Fruit fly (Drosophila melanogaster) whole organism, embryonic: ENCODE measurements around the gene CG13084.
A peak's percentile ranks its signal among the peaks of the same experiment; 100 is the strongest.

Experiments used
- Adf1 ChIP-seq: fragments of 200-800 bp; sonication (Bioruptor generic); IDR thresholded peaks from 2 replicates; pipeline ENCODE4 v1.3.6; 2022; ENCODE audit warnings: missing biosample characterization, missing genetic modification characterization
- Bgb ChIP-seq: fragments of 200-800 bp; sonication (Bioruptor generic); IDR thresholded peaks from 2 replicates; pipeline ENCODE4 v1.3.6; 2022; ENCODE audit warnings: missing biosample characterization, missing genetic modification characterization; ENCODE audit not compliant: partially characterized antibody
- CG11456 ChIP-seq: fragments of 200-800 bp; sonication (Bioruptor generic); IDR thresholded peaks from 3 replicates; pipeline ENCODE4 v1.3.6; 2022; ENCODE audit warnings: missing biosample characterization, missing genetic modification characterization
- CG14710 ChIP-seq: fragments of 200-800 bp; sonication (Bioruptor generic); optimal IDR thresholded peaks from 3 replicates; lab custom pipeline; 2019; ENCODE audit warnings: missing biosample characterization, mild to moderate bottlenecking, missing genetic modification characterization, moderate library complexity
- CG15269 ChIP-seq: fragments of 200-800 bp; sonication (Bioruptor generic); optimal IDR thresholded peaks from 2 replicates; lab custom pipeline; 2018; ENCODE audit warnings: missing biosample characterization, mild to moderate bottlenecking, missing genetic modification characterization, moderate library complexity
- CG2116 ChIP-seq: fragments of 200-800 bp; sonication (Bioruptor generic); optimal IDR thresholded peaks from 3 replicates; lab custom pipeline; 2018; ENCODE audit warnings: missing biosample characterization, mild to moderate bottlenecking, missing genetic modification characterization
- CG30403 ChIP-seq: fragments of 200-800 bp; sonication (Bioruptor generic); optimal IDR thresholded peaks from 3 replicates; lab custom pipeline; 2016; ENCODE audit warnings: missing biosample characterization, missing genetic modification characterization
- CG32532 ChIP-seq: fragments of 200-800 bp; sonication (Bioruptor generic); IDR thresholded peaks from 2 replicates; pipeline ENCODE4 v1.3.6; 2022; ENCODE audit warnings: missing biosample characterization, missing genetic modification characterization
- CG34422 ChIP-seq: fragments of 200-800 bp; sonication (Bioruptor generic); IDR thresholded peaks from 3 replicates; pipeline ENCODE4 v1.3.6; 2022; ENCODE audit warnings: missing biosample characterization, missing genetic modification characterization
- CG4820 ChIP-seq: fragments of 200-800 bp; sonication (Bioruptor generic); optimal IDR thresholded peaks from 3 replicates; lab custom pipeline; 2016; ENCODE audit warnings: missing biosample characterization, missing genetic modification characterization
- CG4854 ChIP-seq: fragments of 200-800 bp; sonication (Bioruptor generic); optimal IDR thresholded peaks from 2 replicates; lab custom pipeline; 2016; ENCODE audit warnings: missing biosample characterization, missing genetic modification characterization, inconsistent platforms
- CkIIα-i1 ChIP-seq: fragments of 200-800 bp; sonication (Bioruptor generic); IDR thresholded peaks from 2 replicates; pipeline ENCODE4 v1.3.6; 2022; ENCODE audit warnings: missing biosample characterization, missing genetic modification characterization
- Dad ChIP-seq: fragments of 200-800 bp; sonication (Bioruptor generic); optimal IDR thresholded peaks from 3 replicates; lab custom pipeline; 2016; ENCODE audit warnings: missing biosample characterization, missing genetic modification characterization
- Dek ChIP-seq: fragments of 200-800 bp; sonication (Bioruptor generic); optimal IDR thresholded peaks from 3 replicates; lab custom pipeline; 2019; ENCODE audit warnings: missing biosample characterization, mild to moderate bottlenecking, missing genetic modification characterization, moderate library complexity
- Dip3 ChIP-seq: fragments of 200-800 bp; sonication (Bioruptor generic); optimal IDR thresholded peaks from 3 replicates; lab custom pipeline; 2016; ENCODE audit warnings: missing biosample characterization, missing genetic modification characterization
- Drgx ChIP-seq: fragments of 200-800 bp; sonication (Bioruptor generic); IDR thresholded peaks from 2 replicates; pipeline ENCODE4 v1.3.6; 2022; ENCODE audit warnings: missing biosample characterization, missing genetic modification characterization
- E2f1 ChIP-seq: fragments of 200-800 bp; sonication (Bioruptor generic); IDR thresholded peaks from 2 replicates; pipeline ENCODE4 v1.3.6; 2022; ENCODE audit warnings: missing biosample characterization, missing genetic modification characterization
- E2f2 ChIP-seq: fragments of 200-800 bp; sonication (Bioruptor generic); IDR thresholded peaks from 2 replicates; pipeline ENCODE4 v1.3.6; 2022; ENCODE audit warnings: missing biosample characterization, missing genetic modification characterization
- Ets65A ChIP-seq: fragments of 200-800 bp; sonication (Bioruptor generic); peaks from one replicate; lab custom pipeline; 2016; ENCODE audit warnings: missing biosample characterization, missing genetic modification characterization
- Fer2 ChIP-seq: fragments of 200-800 bp; sonication (Bioruptor generic); optimal IDR thresholded peaks from 2 replicates; lab custom pipeline; 2018; ENCODE audit warnings: missing biosample characterization, mild to moderate bottlenecking, missing genetic modification characterization, moderate library complexity
- HLHmδ ChIP-seq: fragments of 200-800 bp; sonication (Bioruptor generic); optimal IDR thresholded peaks from 2 replicates; lab custom pipeline; 2018; ENCODE audit warnings: missing biosample characterization, mild to moderate bottlenecking, missing genetic modification characterization, moderate library complexity
- Hand ChIP-seq: fragments of 200-800 bp; sonication (Bioruptor generic); optimal IDR thresholded peaks from 2 replicates; lab custom pipeline; 2017; ENCODE audit warnings: mild to moderate bottlenecking, missing biosample characterization, missing genetic modification reagents, missing genetic modification characterization
- Hr39 ChIP-seq: fragments of >200 bp; optimal IDR thresholded peaks from 2 replicates; lab custom pipeline; 2017
- Hr51 ChIP-seq, 2 experiments: fragments of 200-800 bp; sonication (Bioruptor generic); optimal IDR thresholded peaks; 2 replicates in 1 of 2; 3 replicates in 1 of 2; lab custom pipeline; 2016 to 2018; ENCODE audit warnings: missing biosample characterization in 2 of 2, missing genetic modification characterization in 2 of 2, mild to moderate bottlenecking in 1 of 2, moderate library complexity in 1 of 2
- Lpt ChIP-seq: fragments of >200 bp; optimal IDR thresholded peaks from 2 replicates; lab custom pipeline; 2018; ENCODE audit warnings: missing biosample characterization, missing genetic modification characterization
- MBD-R2 ChIP-seq: fragments of 200-800 bp; sonication (Bioruptor generic); IDR thresholded peaks from 2 replicates; pipeline ENCODE4 v1.3.6; 2022; ENCODE audit warnings: missing biosample characterization, missing genetic modification characterization
- Med ChIP-seq: fragments of 200-800 bp; sonication (Bioruptor generic); peaks from one replicate; lab custom pipeline; 2016; ENCODE audit warnings: missing biosample characterization, missing genetic modification characterization, mild to moderate bottlenecking, inconsistent platforms, moderate library complexity
- Nf-YB ChIP-seq: fragments of 200-800 bp; sonication (Bioruptor generic); optimal IDR thresholded peaks from 3 replicates; lab custom pipeline; 2019; ENCODE audit warnings: missing biosample characterization, mild to moderate bottlenecking, missing genetic modification characterization, moderate library complexity
- cas ChIP-seq: fragments of 200-800 bp; sonication (Bioruptor generic); IDR thresholded peaks from 2 replicates; pipeline ENCODE4 v1.3.6; 2022; ENCODE audit warnings: missing biosample characterization, missing genetic modification characterization
- cwo ChIP-seq: fragments of 200-800 bp; sonication (Bioruptor generic); optimal IDR thresholded peaks from 3 replicates; lab custom pipeline; 2017; ENCODE audit warnings: missing biosample characterization, missing genetic modification characterization, mild to moderate bottlenecking, moderate library complexity, missing genetic modification reagents
- dpn ChIP-seq, 2 experiments: fragments of 200-800 bp; sonication (Bioruptor generic); optimal IDR thresholded peaks; 3 replicates each; lab custom pipeline; 2016; ENCODE audit warnings: missing biosample characterization in 2 of 2, missing genetic modification characterization in 2 of 2
- dysf ChIP-seq: fragments of 200-800 bp; sonication (Bioruptor generic); IDR thresholded peaks from 3 replicates; pipeline ENCODE4 v1.3.6; 2022; ENCODE audit warnings: missing biosample characterization, missing genetic modification characterization
- ems ChIP-seq: fragments of 200-800 bp; sonication (Bioruptor generic); optimal IDR thresholded peaks from 3 replicates; lab custom pipeline; 2016; ENCODE audit warnings: missing biosample characterization, missing genetic modification characterization
- gcm2 ChIP-seq: fragments of 200-800 bp; sonication (Bioruptor generic); optimal IDR thresholded peaks from 2 replicates; lab custom pipeline; 2016; ENCODE audit warnings: missing biosample characterization, missing genetic modification characterization
- hb ChIP-seq: fragments of 200-800 bp; sonication (Bioruptor generic); IDR thresholded peaks from 3 replicates; pipeline ENCODE4 v1.3.6; 2022; ENCODE audit warnings: missing biosample characterization, missing genetic modification characterization; ENCODE audit not compliant: partially characterized antibody
- her ChIP-seq: fragments of 200-800 bp; sonication (Bioruptor generic); optimal IDR thresholded peaks from 2 replicates; lab custom pipeline; 2016; ENCODE audit warnings: missing biosample characterization, missing genetic modification characterization
- jumu ChIP-seq: fragments of 200-800 bp; sonication (Bioruptor generic); optimal IDR thresholded peaks from 3 replicates; lab custom pipeline; 2016; ENCODE audit warnings: missing biosample characterization, missing genetic modification characterization
- ken ChIP-seq: fragments of 200-800 bp; sonication (Bioruptor generic); IDR thresholded peaks from 3 replicates; pipeline ENCODE4 v1.3.6; 2022; ENCODE audit warnings: missing biosample characterization, missing genetic modification characterization
- lbe ChIP-seq: fragments of 200-800 bp; sonication (Bioruptor generic); optimal IDR thresholded peaks from 2 replicates; lab custom pipeline; 2016; ENCODE audit warnings: missing biosample characterization, mild to moderate bottlenecking, missing genetic modification characterization
- lmd ChIP-seq: fragments of 200-800 bp; sonication (Bioruptor generic); IDR thresholded peaks from 2 replicates; pipeline ENCODE4 v1.3.6; 2022; ENCODE audit warnings: missing biosample characterization, missing genetic modification characterization
- org-1 ChIP-seq: fragments of 200-800 bp; sonication (Bioruptor generic); optimal IDR thresholded peaks from 2 replicates; lab custom pipeline; 2017; ENCODE audit warnings: missing biosample characterization, missing genetic modification characterization
- pan ChIP-seq, 4 experiments: fragments of >200 bp in 3 of 4; fragments of 200-800 bp in 1 of 4; sonication (Bioruptor generic) in 1 of 4; optimal IDR thresholded peaks in 3 of 4; IDR thresholded peaks in 1 of 4; 2 replicates each; pipeline versions ENCODE4 v1.3.6 to Lab custom; 2017 to 2022; ENCODE audit warnings: missing biosample characterization in 2 of 4, missing genetic modification characterization in 2 of 4, mixed read lengths in 1 of 4
- slbo ChIP-seq: fragments of 200-800 bp; sonication (Bioruptor generic); IDR thresholded peaks from 2 replicates; pipeline ENCODE4 v1.3.6; 2022; ENCODE audit warnings: missing biosample characterization, missing genetic modification characterization
- sqz ChIP-seq: fragments of 200-800 bp; sonication (Bioruptor generic); optimal IDR thresholded peaks from 3 replicates; lab custom pipeline; 2018; ENCODE audit warnings: missing biosample characterization, mild to moderate bottlenecking, missing genetic modification characterization
- stc ChIP-seq: fragments of 200-800 bp; sonication (Bioruptor generic); IDR thresholded peaks from 2 replicates; pipeline ENCODE4 v1.3.6; 2022; ENCODE audit warnings: missing biosample characterization, missing genetic modification characterization
- tin ChIP-seq: fragments of 200-800 bp; sonication (Bioruptor generic); optimal IDR thresholded peaks from 3 replicates; lab custom pipeline; 2016; ENCODE audit warnings: missing biosample characterization, missing genetic modification characterization
- tna ChIP-seq: fragments of 200-800 bp; sonication (Bioruptor generic); IDR thresholded peaks from 2 replicates; pipeline ENCODE4 v1.3.6; 2022; ENCODE audit warnings: missing biosample characterization, missing genetic modification characterization; ENCODE audit not compliant: partially characterized antibody
- twi ChIP-seq: fragments of 200-800 bp; optimal IDR thresholded peaks from 2 replicates; lab custom pipeline; 2019; ENCODE audit warnings: missing biosample characterization, mild to moderate bottlenecking, missing genetic modification characterization, moderate library complexity
- z ChIP-seq: fragments of 200-800 bp; sonication (Bioruptor generic); IDR thresholded peaks from 3 replicates; pipeline ENCODE4 v1.3.6; 2022; ENCODE audit warnings: missing biosample characterization, missing genetic modification characterization

The CG13084 gene

dm6 chr2L:19452535-19453317, 32.0 kb upstream of the CG13084 start (continued):
- TF ChIP-seq cwo (GFP tag; lab: Kevin White, UChicago) (no peak), z (GFP tag; lab: Robert Waterston, UW) (no peak), Bgb (GFP tag; lab: Robert Waterston, UW) (peak; percentile 7; the same call in 1 of the 2 replicates), sqz (GFP tag; lab: Kevin White, UChicago) (peak; percentile 80), twi (tag; lab: Kevin White, UChicago) (no peak), hb (0 out of 3 replicates have a peak, but pooled peaks have one; percentile 29), E2f1 (GFP tag; lab: Robert Waterston, UW) (0 out of 2 replicates have a peak, but pooled peaks have one; percentile 33), CG11456 (0 out of 3 replicates have a peak, but pooled peaks have one; percentile 22), CG4854 (GFP tag; lab: Kevin White, UChicago) (no peak), Dek (tag; lab: Kevin White, UChicago) (no peak), CkIIα-i1 (GFP tag; lab: Robert Waterston, UW) (no peak), MBD-R2 (GFP tag; lab: Robert Waterston, UW) (peak; percentile 63), CG34422 (GFP tag; lab: Robert Waterston, UW) (peak; percentile 96; the same call in 2 of the 3 replicates), her (GFP tag; lab: Kevin White, UChicago) (peak; percentile 0), dysf (peak; percentile 54; the same call in 2 of the 3 replicates), CG30403 (GFP tag; lab: Kevin White, UChicago) (peak; percentile 25), Med (GFP tag; lab: Kevin White, UChicago) (peak; percentile 63), Hr51 (GFP tag; optimal IDR thresholded peaks at IDR 0.05; lab: Kevin White, UChicago) (peak in 1 of 2 experiments; percentile 20), Drgx (GFP tag; lab: Robert Waterston, UW) (peak; percentile 60), slbo (GFP tag; lab: Robert Waterston, UW) (peak; percentile 60), HLHmδ (GFP tag; lab: Kevin White, UChicago) (peak; percentile 15), jumu (GFP tag; lab: Kevin White, UChicago) (peak; percentile 35), lmd (GFP tag; lab: Robert Waterston, UW) (peak; percentile 56; the same call in 1 of the 2 replicates), Dip3 (GFP tag; lab: Kevin White, UChicago) (peak; percentile 34), tin (GFP tag; lab: Kevin White, UChicago) (peak; percentile 43), CG15269 (tag; lab: Kevin White, UChicago) (peak; percentile 31), cas (no peak), CG32532 (GFP tag; lab: Robert Waterston, UW) (peak; percentile 37; the same call in 1 of the 2 replicates), ems (GFP tag; lab: Kevin White, UChicago) (peak; percentile 1), pan (optimal IDR thresholded peaks at IDR 0.05; lab: Kevin White, UChicago) (no peak), pan (GFP tag; optimal IDR thresholded peaks at IDR 0.05 in 1 of 2, IDR thresholded peaks at IDR 0.05 in 1 of 2) (peak in 1 of 2 experiments; percentile 26), dpn (GFP tag; optimal IDR thresholded peaks at IDR 0.05; lab: Kevin White, UChicago) (peak; percentile 17 to 38), E2f2 (GFP tag; lab: Robert Waterston, UW) (peak; percentile 75)

dm6 chr2L:19453381-19453780, 31.3 kb upstream of the CG13084 start, which contains the start of gene Top2:
Gene Top2, minus strand, starts transcription at chr2L:19453490.
- no peak for TF ChIP-seq stc
- TF ChIP-seq CG14710 (tag; lab: Kevin White, UChicago): peak; percentile 94
- 0 out of 3 replicates have a peak, but pooled peaks have one; percentile 7 for TF ChIP-seq ken (GFP tag; lab: Robert Waterston, UW)
- TF ChIP-seq Nf-YB: peak; percentile 2
- TF ChIP-seq Ets65A (GFP tag; lab: Kevin White, UChicago): peak; percentile 92
- no peak for TF ChIP-seq Hr39 (lab: Kevin White, UChicago)
- TF ChIP-seq Dad (GFP tag; lab: Kevin White, UChicago): peak; percentile 3
- TF ChIP-seq Dek (tag; lab: Kevin White, UChicago): peak; percentile 54
- no peak for TF ChIP-seq lbe (GFP tag; lab: Kevin White, UChicago)
- peak; percentile 97 for TF ChIP-seq CG2116 (GFP tag; lab: Kevin White, UChicago)
- TF ChIP-seq CG4820 (GFP tag; lab: Kevin White, UChicago): no peak
- peak; percentile 19; the same call in 1 of the 2 replicates for TF ChIP-seq Adf1 (GFP tag; lab: Robert Waterston, UW)
- TF ChIP-seq Fer2 (tag; lab: Kevin White, UChicago): no peak
- no peak for TF ChIP-seq Hand (GFP tag; lab: Kevin White, UChicago)
- TF ChIP-seq Lpt (GFP tag; lab: Kevin White, UChicago): no peak
- no peak for TF ChIP-seq gcm2 (GFP tag; lab: Kevin White, UChicago)
- TF ChIP-seq tna (GFP tag; lab: Robert Waterston, UW): peak; percentile 77
- no peak for TF ChIP-seq org-1 (GFP tag; lab: Kevin White, UChicago)
